Fruit fly (Drosophila melanogaster): ENCODE measurements around the gene Ca-alpha1T.

Ca-alpha1T gene

dm6 chrX:6225472-6226049 is 33.3 kb upstream of the Ca-alpha1T start, which contains the start of gene dtn (continued):
- TF ChIP-seq CTCF (GFP tag; optimal IDR thresholded peaks at IDR 0.05), result no peak
- no peak for TF ChIP-seq CG30431 (GFP tag; optimal IDR thresholded peaks at IDR 0.05)
- TF ChIP-seq MTF-1 (GFP tag; optimal IDR thresholded peaks at IDR 0.05; ENCODE audit: borderline replicate concordance), result no peak
- no peak for TF ChIP-seq tna (GFP tag; IDR thresholded peaks at IDR 0.05; ENCODE audit: partially characterized antibody)
- no peak for TF ChIP-seq CG12299 (tag; optimal IDR thresholded peaks at IDR 0.05)
- no peak for TF ChIP-seq CG10209 (GFP tag; optimal IDR thresholded peaks at IDR 0.05)
- TF ChIP-seq Med (GFP tag), result peak; percentile 57
- no peak for TF ChIP-seq CG16815 (GFP tag; optimal IDR thresholded peaks at IDR 0.05)
- no peak for TF ChIP-seq CG2678 (tag; optimal IDR thresholded peaks at IDR 0.05)
- no peak for TF ChIP-seq CG31224 (GFP tag; IDR thresholded peaks at IDR 0.05)
- no peak for TF ChIP-seq H15 (GFP tag; IDR thresholded peaks at IDR 0.05)
- no peak for TF ChIP-seq CG12769 (tag; optimal IDR thresholded peaks at IDR 0.05)
- TF ChIP-seq CG9797 (GFP tag; optimal IDR thresholded peaks at IDR 0.05), result peak; percentile 59
- TF ChIP-seq CG13296 (GFP tag; optimal IDR thresholded peaks at IDR 0.05), result no peak
- no peak for TF ChIP-seq Adf1 (GFP tag; IDR thresholded peaks at IDR 0.05)
- TF ChIP-seq Rfx (GFP tag; IDR thresholded peaks at IDR 0.05), result no peak
- TF ChIP-seq CG34376 (GFP tag; optimal IDR thresholded peaks at IDR 0.05), result peak; percentile 3
- no peak for TF ChIP-seq CG43689 (GFP tag; IDR thresholded peaks at IDR 0.05)
- TF ChIP-seq gro (GFP tag; optimal IDR thresholded peaks at IDR 0.05), result no peak
- no peak for TF ChIP-seq otp (GFP tag; IDR thresholded peaks at IDR 0.05)
- no peak for TF ChIP-seq kah (GFP tag; optimal IDR thresholded peaks at IDR 0.05)
- no peak for TF ChIP-seq CG10959 (GFP tag; IDR thresholded peaks at IDR 0.05)
- TF ChIP-seq oc (tag; optimal IDR thresholded peaks at IDR 0.05), result no peak
- TF ChIP-seq Hmr (GFP tag; optimal IDR thresholded peaks at IDR 0.05), result no peak
- no peak for TF ChIP-seq schlank (tag; optimal IDR thresholded peaks at IDR 0.05)
- TF ChIP-seq zfh2 (GFP tag; optimal IDR thresholded peaks at IDR 0.05), result no peak
- TF ChIP-seq Dp (GFP tag; optimal IDR thresholded peaks at IDR 0.05), result peak; percentile 82
- TF ChIP-seq sens (GFP tag), result no peak
- TF ChIP-seq ttk (GFP tag; IDR thresholded peaks at IDR 0.05), result no peak
- TF ChIP-seq sna (GFP tag; IDR thresholded peaks at IDR 0.05; ENCODE audit: partially characterized antibody), result 0 out of 2 replicates have a peak, but pooled peaks have one; percentile 31
- no peak for TF ChIP-seq Camta (GFP tag; optimal IDR thresholded peaks at IDR 0.05)
- TF ChIP-seq Bteb2 (GFP tag; optimal IDR thresholded peaks at IDR 0.05), result no peak
- no peak for TF ChIP-seq CG30020 (tag; optimal IDR thresholded peaks at IDR 0.05)
- no peak for TF ChIP-seq grau (tag; optimal IDR thresholded peaks at IDR 0.05)
- no peak for TF ChIP-seq CG12104 (GFP tag; optimal IDR thresholded peaks at IDR 0.05)
- no peak for TF ChIP-seq stc (GFP tag; IDR thresholded peaks at IDR 0.05)
- no peak for TF ChIP-seq pan (optimal IDR thresholded peaks at IDR 0.05)
- TF ChIP-seq pan (GFP tag; optimal IDR thresholded peaks at IDR 0.05 in 1 of 2, IDR thresholded peaks at IDR 0.05 in 1 of 2), result no peak
- TF ChIP-seq CG7372 (GFP tag; IDR thresholded peaks at IDR 0.05), result no peak
- peak; percentile 95 for TF ChIP-seq sd (tag; optimal IDR thresholded peaks at IDR 0.05)
- TF ChIP-seq grn (GFP tag; optimal IDR thresholded peaks at IDR 0.05), result no peak
- TF ChIP-seq D19A (tag; optimal IDR thresholded peaks at IDR 0.05), result no peak
- TF ChIP-seq nerfin-1 (tag; optimal IDR thresholded peaks at IDR 0.05), result peak; percentile 73
- no peak for TF ChIP-seq nom (GFP tag; optimal IDR thresholded peaks at IDR 0.05)
- no peak for TF ChIP-seq CG1529 (GFP tag; optimal IDR thresholded peaks at IDR 0.05)
- peak; percentile 51 for TF ChIP-seq BEAF-32 (GFP tag; optimal IDR thresholded peaks at IDR 0.05)
- TF ChIP-seq Pdp1 (GFP tag; optimal IDR thresholded peaks at IDR 0.05), result no peak
- TF ChIP-seq CoRest (tag; optimal IDR thresholded peaks at IDR 0.05), result no peak
- TF ChIP-seq ssp (GFP tag; IDR thresholded peaks at IDR 0.05), result no peak
- TF ChIP-seq CG15479 (GFP tag; optimal IDR thresholded peaks at IDR 0.05), result no peak
- TF ChIP-seq CG3847 (GFP tag; IDR thresholded peaks at IDR 0.05), result peak; percentile 33; the same call in 1 of the 2 replicates
- no peak for TF ChIP-seq CG14014 (GFP tag; IDR thresholded peaks at IDR 0.05)

All from whole organism, embryonic.